Worm (Caenorhabditis elegans) whole organism, late embryonic: ENCODE measurements around the gene clc-7.
A peak's percentile ranks its signal among the peaks of the same experiment; 100 is the strongest.

Experiments used
- C38D4.7 ChIP-seq: fragments of 200-800 bp; sonication (Bioruptor generic); optimal IDR thresholded peaks from 2 replicates; lab custom pipeline; 2018; ENCODE audit warnings: mild to moderate bottlenecking, missing genetic modification characterization, moderate library complexity, missing compliant biosample characterization
- F13H6.1 ChIP-seq: sonication (generic microtip); optimal IDR thresholded peaks from 2 replicates; lab custom pipeline; 2016; ENCODE audit warnings: missing genetic modification characterization, missing compliant biosample characterization
- K09A11.1 ChIP-seq: sonication (generic microtip); optimal IDR thresholded peaks from 2 replicates; lab custom pipeline; 2017; ENCODE audit warnings: antibody characterized with exemption, mild to moderate bottlenecking, missing genetic modification characterization, missing compliant biosample characterization; ENCODE audit not compliant: insufficient read depth
- ahr-1 ChIP-seq: sonication (generic microtip); optimal IDR thresholded peaks from 2 replicates; lab custom pipeline; 2016; ENCODE audit warnings: missing genetic modification characterization, missing compliant biosample characterization
- ama-1 ChIP-seq: fragments of 150-350 bp; optimal IDR thresholded peaks from 2 replicates; lab custom pipeline; 2014
- ceh-18 ChIP-seq: sonication (generic microtip); optimal IDR thresholded peaks from 2 replicates; lab custom pipeline; 2016; ENCODE audit warnings: missing genetic modification characterization, missing compliant biosample characterization
- ceh-31 ChIP-seq: sonication (generic microtip); optimal IDR thresholded peaks from 2 replicates; lab custom pipeline; 2016; ENCODE audit warnings: missing genetic modification characterization, missing compliant biosample characterization
- ceh-34 ChIP-seq: sonication (generic microtip); optimal IDR thresholded peaks from 2 replicates; lab custom pipeline; 2016; ENCODE audit warnings: mild to moderate bottlenecking, missing genetic modification characterization, missing compliant biosample characterization
- ceh-48 ChIP-seq: sonication (generic microtip); optimal IDR thresholded peaks from 2 replicates; lab custom pipeline; 2016; ENCODE audit warnings: missing genetic modification characterization, inconsistent platforms, missing compliant biosample characterization
- ceh-6 ChIP-seq: fragments of 200-800 bp; sonication (Bioruptor generic); optimal IDR thresholded peaks from 2 replicates; lab custom pipeline; 2018; ENCODE audit warnings: mild to moderate bottlenecking, missing genetic modification characterization, missing compliant biosample characterization
- dmd-4 ChIP-seq: sonication (generic microtip); optimal IDR thresholded peaks from 2 replicates; lab custom pipeline; 2016; ENCODE audit warnings: borderline replicate concordance, missing genetic modification characterization, missing compliant biosample characterization
- elt-4 ChIP-seq: sonication (generic microtip); optimal IDR thresholded peaks from 2 replicates; lab custom pipeline; 2016; ENCODE audit warnings: missing genetic modification characterization, missing compliant biosample characterization
- ets-4 ChIP-seq: sonication (generic microtip); optimal IDR thresholded peaks from 2 replicates; lab custom pipeline; 2016; ENCODE audit warnings: missing genetic modification characterization, missing compliant biosample characterization
- fax-1 ChIP-seq: sonication (generic microtip); optimal IDR thresholded peaks from 2 replicates; lab custom pipeline; 2016; ENCODE audit warnings: missing genotype, missing genetic modification characterization, missing compliant biosample characterization
- fkh-10 ChIP-seq: fragments of 150-350 bp; optimal IDR thresholded peaks from 2 replicates; lab custom pipeline; 2014; ENCODE audit warnings: missing biosample characterization, missing genetic modification reagents, missing genetic modification characterization
- gmeb-2 ChIP-seq: sonication (generic microtip); optimal IDR thresholded peaks from 2 replicates; lab custom pipeline; 2016; ENCODE audit warnings: missing genetic modification characterization, inconsistent platforms, missing compliant biosample characterization
- hlh-8 ChIP-seq: sonication (generic microtip); optimal IDR thresholded peaks from 2 replicates; lab custom pipeline; 2016; ENCODE audit warnings: missing genotype, missing genetic modification characterization, missing compliant biosample characterization
- lin-11 ChIP-seq: fragments of 200-800 bp; sonication (Bioruptor generic); optimal IDR thresholded peaks from 2 replicates; lab custom pipeline; 2018; ENCODE audit warnings: mild to moderate bottlenecking, missing genetic modification characterization, missing compliant biosample characterization
- mec-3 ChIP-seq: sonication (generic microtip); optimal IDR thresholded peaks from 2 replicates; lab custom pipeline; 2016; ENCODE audit warnings: borderline replicate concordance, missing genetic modification characterization, missing compliant biosample characterization
- nfya-1 ChIP-seq: sonication (generic microtip); optimal IDR thresholded peaks from 2 replicates; lab custom pipeline; 2017; ENCODE audit warnings: missing genetic modification characterization, mild to moderate bottlenecking, missing compliant biosample characterization, antibody characterized with exemption, moderate library complexity
- nhr-11 ChIP-seq: fragments of 150-350 bp; optimal IDR thresholded peaks from 2 replicates; lab custom pipeline; 2014; ENCODE audit warnings: missing biosample characterization, missing genetic modification characterization
- nhr-232 ChIP-seq: sonication (generic microtip); optimal IDR thresholded peaks from 2 replicates; lab custom pipeline; 2016; ENCODE audit warnings: missing genetic modification characterization, missing compliant biosample characterization
- npax-4 ChIP-seq: sonication (generic microtip); optimal IDR thresholded peaks from 2 replicates; lab custom pipeline; 2016; ENCODE audit warnings: missing genetic modification characterization, missing compliant biosample characterization
- pag-3 ChIP-seq: sonication (generic microtip); optimal IDR thresholded peaks from 2 replicates; lab custom pipeline; 2016; ENCODE audit warnings: missing compliant biosample characterization, missing genetic modification characterization, borderline replicate concordance
- pat-9 ChIP-seq: fragments of 200-800 bp; sonication (Bioruptor generic); optimal IDR thresholded peaks from 2 replicates; lab custom pipeline; 2018; ENCODE audit warnings: mild to moderate bottlenecking, missing genetic modification characterization, moderate library complexity, missing compliant biosample characterization
- pax-1 ChIP-seq: fragments of 150-350 bp; optimal IDR thresholded peaks from 2 replicates; lab custom pipeline; 2014; ENCODE audit warnings: missing biosample characterization, missing genetic modification characterization
- pha-4 ChIP-seq: fragments of 150-350 bp; optimal IDR thresholded peaks from 2 replicates; lab custom pipeline; 2018; ENCODE audit warnings: missing biosample characterization, missing genetic modification reagents, missing genetic modification characterization
- pros-1 ChIP-seq: fragments of 150-350 bp; optimal IDR thresholded peaks from 2 replicates; lab custom pipeline; 2014; ENCODE audit warnings: missing biosample characterization, missing genetic modification reagents, missing genetic modification characterization
- ref-2 ChIP-seq: sonication (generic microtip); optimal IDR thresholded peaks from 2 replicates; lab custom pipeline; 2016; ENCODE audit warnings: missing genetic modification characterization, missing compliant biosample characterization
- rnt-1 ChIP-seq: sonication (generic microtip); optimal IDR thresholded peaks from 2 replicates; lab custom pipeline; 2016; ENCODE audit warnings: missing genetic modification characterization, missing compliant biosample characterization
- sox-2 ChIP-seq: fragments of 200-800 bp; sonication (Bioruptor generic); IDR thresholded peaks from 2 replicates; pipeline ENCODE4 v1.3.6; 2022; ENCODE audit warnings: missing genetic modification reagents, missing genetic modification characterization, missing compliant biosample characterization
- sox-4 ChIP-seq: sonication (generic microtip); optimal IDR thresholded peaks from 2 replicates; lab custom pipeline; 2017; ENCODE audit warnings: mild to moderate bottlenecking, missing genetic modification characterization, inconsistent platforms, missing compliant biosample characterization
- syd-9 ChIP-seq: sonication (generic microtip); optimal IDR thresholded peaks from 2 replicates; lab custom pipeline; 2016; ENCODE audit warnings: mild to moderate bottlenecking, missing genetic modification characterization, moderate library complexity, missing compliant biosample characterization
- tbx-2 ChIP-seq: sonication (generic microtip); optimal IDR thresholded peaks from 2 replicates; lab custom pipeline; 2016; ENCODE audit warnings: missing genetic modification characterization, missing compliant biosample characterization
- unc-3 ChIP-seq, 2 experiments: fragments of 200-800 bp in 1 of 2; sonication (Bioruptor generic) in 1 of 2; sonication (generic microtip) in 1 of 2; conservative IDR thresholded peaks in 1 of 2; optimal IDR thresholded peaks in 1 of 2; 2 replicates each; pipeline versions ENCODE4 v1.3.6 to Lab custom; 2016 to 2022; ENCODE audit warnings: missing compliant biosample characterization in 2 of 2, missing genetic modification characterization in 2 of 2, missing genetic modification reagents in 1 of 2
- unc-42 ChIP-seq: sonication (generic microtip); optimal IDR thresholded peaks from 2 replicates; lab custom pipeline; 2016; ENCODE audit warnings: missing genotype, missing genetic modification characterization, missing compliant biosample characterization
- unc-55 ChIP-seq: sonication (generic microtip); optimal IDR thresholded peaks from 2 replicates; lab custom pipeline; 2017; ENCODE audit warnings: missing biosample characterization, missing genetic modification reagents, missing genetic modification characterization

clc-7 gene

ce11 chrX:5119246-5119645, 51.4 kb downstream of the clc-7 start:
- TF ChIP-seq rnt-1 (tag; lab: Kevin White, UChicago) (peak; percentile 81), ceh-34 (tag; lab: Kevin White, UChicago) (peak; percentile 25), ceh-31 (peak; percentile 45), nfya-1 (tag; lab: Kevin White, UChicago) (peak; percentile 59), F13H6.1 (tag; lab: Kevin White, UChicago) (peak; percentile 13), ceh-18 (tag; lab: Kevin White, UChicago) (no peak)

- no peak for TF ChIP-seq ceh-18 (tag; lab: Kevin White, UChicago)
- TF ChIP-seq ets-4 (tag; lab: Kevin White, UChicago), result no peak
- TF ChIP-seq nhr-11 (tag; lab: Kevin White, UChicago), result no peak
- no peak for TF ChIP-seq pax-1 (tag; lab: Kevin White, UChicago)
- no peak for TF ChIP-seq gmeb-2 (tag; lab: Kevin White, UChicago)
- no peak for TF ChIP-seq dmd-4 (tag; lab: Kevin White, UChicago)
Observed at ce11 chrX:5119686-5120085, 51.8 kb downstream of the clc-7 start.

- peak; percentile 56 for TF ChIP-seq ceh-34 (tag; lab: Kevin White, UChicago)
- no peak for TF ChIP-seq ref-2 (tag; lab: Kevin White, UChicago)
Observed at ce11 chrX:5120196-5120595, 52.3 kb downstream of the clc-7 start.

- no peak for TF ChIP-seq fax-1 (tag; lab: Kevin White, UChicago)
- TF ChIP-seq elt-4 (tag; lab: Kevin White, UChicago), result no peak
- no peak for TF ChIP-seq K09A11.1
- no peak for TF ChIP-seq unc-3 (GFP tag; conservative IDR thresholded peaks at IDR 0.05; lab: Robert Waterston, UW)
- TF ChIP-seq unc-3 (tag; optimal IDR thresholded peaks at IDR 0.05; lab: Kevin White, UChicago), result no peak
- TF ChIP-seq npax-4 (tag; lab: Kevin White, UChicago), result no peak
- no peak for TF ChIP-seq syd-9 (tag; lab: Kevin White, UChicago)
- TF ChIP-seq ama-1 (lab: Kevin White, UChicago), result no peak
- no peak for TF ChIP-seq nhr-11 (tag; lab: Kevin White, UChicago)
- TF ChIP-seq tbx-2 (tag; lab: Kevin White, UChicago), result no peak
- no peak for TF ChIP-seq ahr-1 (tag; lab: Kevin White, UChicago)
- TF ChIP-seq, all 69 proteins: peak for 0
Observed at ce11 chrX:5120807-5121206, 52.9 kb downstream of the clc-7 start.

- no peak for TF ChIP-seq ceh-18 (tag; lab: Kevin White, UChicago)
- TF ChIP-seq unc-3 (GFP tag; conservative IDR thresholded peaks at IDR 0.05; lab: Robert Waterston, UW), result no peak
- TF ChIP-seq unc-3 (tag; optimal IDR thresholded peaks at IDR 0.05; lab: Kevin White, UChicago), result no peak
- TF ChIP-seq ref-2 (tag; lab: Kevin White, UChicago), result no peak
- peak; percentile 23 for TF ChIP-seq nfya-1 (tag; lab: Kevin White, UChicago)
- no peak for TF ChIP-seq lin-11 (tag; lab: Kevin White, UChicago)
- peak; percentile 37 for TF ChIP-seq ceh-31
- peak; percentile 98 for TF ChIP-seq ceh-48 (tag; lab: Kevin White, UChicago)
- peak; percentile 12 for TF ChIP-seq unc-42
- no peak for TF ChIP-seq hlh-8 (tag; lab: Kevin White, UChicago)
- TF ChIP-seq ceh-6 (GFP tag; lab: Kevin White, UChicago), result no peak
- peak; percentile 17 for TF ChIP-seq pros-1 (tag; lab: Kevin White, UChicago)
- TF ChIP-seq sox-4, result no peak
Observed at ce11 chrX:5121789-5122188, 53.9 kb downstream of the clc-7 start.

- TF ChIP-seq sox-2 (no peak), pha-4 (tag; lab: Kevin White, UChicago) (no peak), pag-3 (tag; lab: Kevin White, UChicago) (no peak), nhr-232 (tag; lab: Kevin White, UChicago) (no peak), ref-2 (tag; lab: Kevin White, UChicago) (no peak), pax-1 (tag; lab: Kevin White, UChicago) (no peak), ahr-1 (tag; lab: Kevin White, UChicago) (no peak), C38D4.7 (GFP tag; lab: Kevin White, UChicago) (no peak), dmd-4 (tag; lab: Kevin White, UChicago) (no peak), mec-3 (tag; lab: Kevin White, UChicago) (no peak), pat-9 (no peak), sox-4 (no peak), fkh-10 (GFP tag; lab: Kevin White, UChicago) (no peak), K09A11.1 (no peak), unc-55 (GFP tag; lab: Kevin White, UChicago) (no peak)
Observed at ce11 chrX:5122369-5122768, 54.5 kb downstream of the clc-7 start.
